Worm (Caenorhabditis elegans) whole organism, early embryonic: Measurements from ENCODE around the gene col-104.

ENCODE experiments used
- aly-1 ChIP-seq: sonication (generic microtip); optimal IDR thresholded peaks from 2 replicates; lab custom pipeline; 2016; ENCODE audit warnings: missing genetic modification characterization, missing compliant biosample characterization
- ama-1 ChIP-seq: fragments of 150-350 bp; optimal IDR thresholded peaks from 2 replicates; lab custom pipeline; 2014
- ets-7 ChIP-seq: sonication (generic microtip); optimal IDR thresholded peaks from 2 replicates; lab custom pipeline; 2016; ENCODE audit warnings: missing genotype, missing genetic modification characterization, missing compliant biosample characterization
- flt-1 ChIP-seq: fragments of 200-800 bp; sonication (Bioruptor generic); IDR thresholded peaks from 2 replicates; pipeline ENCODE4 v1.3.6; 2022; ENCODE audit warnings: missing genetic modification characterization, missing compliant biosample characterization
- hmg-4 ChIP-seq: fragments of 200-800 bp; sonication (Bioruptor generic); optimal IDR thresholded peaks from 2 replicates; lab custom pipeline; 2018; ENCODE audit warnings: mild to moderate bottlenecking, missing genetic modification characterization, missing compliant biosample characterization
- pes-1 ChIP-seq: fragments of 200-800 bp; sonication (Bioruptor generic); IDR thresholded peaks from 2 replicates; pipeline ENCODE4 v1.3.6; 2022; ENCODE audit warnings: missing genetic modification reagents, missing genetic modification characterization, missing compliant biosample characterization

- no peak for TF ChIP-seq hmg-4
- no peak for TF ChIP-seq aly-1 (tag; lab: Kevin White, UChicago)
- TF ChIP-seq ets-7: no peak
- TF ChIP-seq ama-1: no peak
- TF ChIP-seq flt-1 (GFP tag; lab: Robert Waterston, UW): no peak
- no peak for TF ChIP-seq pes-1 (GFP tag; lab: Robert Waterston, UW)
Measured at ce11 chrIV:1400016-1400415, 44.9 kb upstream of the col-104 start.
